Worm (Caenorhabditis elegans) whole organism, mixed stage, embryonic: Measurements from ENCODE around the gene srh-115.

Experiments
- M03D4.4 ChIP-seq: sonication (generic microtip); optimal IDR thresholded peaks from 2 replicates; lab custom pipeline; 2017; ENCODE audit warnings: mild to moderate bottlenecking, missing genetic modification characterization, missing compliant biosample characterization
- blmp-1 ChIP-seq: fragments of 150-350 bp; optimal IDR thresholded peaks from 2 replicates; lab custom pipeline; 2014; ENCODE audit warnings: missing biosample characterization, missing genetic modification characterization
- ceh-43 ChIP-seq: fragments of 200-800 bp; sonication (Bioruptor generic); optimal IDR thresholded peaks from 2 replicates; lab custom pipeline; 2018; ENCODE audit warnings: mild to moderate bottlenecking, missing genetic modification characterization, moderate library complexity, missing compliant biosample characterization
- ceh-83 ChIP-seq: fragments of 200-800 bp; sonication (Bioruptor generic); optimal IDR thresholded peaks from 2 replicates; lab custom pipeline; 2018; ENCODE audit warnings: mild to moderate bottlenecking, missing genetic modification characterization, missing compliant biosample characterization
- ces-1 ChIP-seq: fragments of 150-350 bp; optimal IDR thresholded peaks from 2 replicates; lab custom pipeline; 2014; ENCODE audit warnings: missing biosample characterization, missing genetic modification reagents, missing genetic modification characterization
- cnd-1 ChIP-seq: fragments of 200-800 bp; sonication (Bioruptor generic); optimal IDR thresholded peaks from 2 replicates; lab custom pipeline; 2018; ENCODE audit warnings: mild to moderate bottlenecking, missing genetic modification characterization, missing compliant biosample characterization
- drap-1 ChIP-seq: fragments of 200-800 bp; sonication (Bioruptor generic); optimal IDR thresholded peaks from 3 replicates; lab custom pipeline; 2018; ENCODE audit warnings: mild to moderate bottlenecking, missing genetic modification characterization, missing compliant biosample characterization
- elt-1 ChIP-seq: sonication (generic microtip); optimal IDR thresholded peaks from 2 replicates; lab custom pipeline; 2017; ENCODE audit warnings: missing genetic modification characterization, mild to moderate bottlenecking, missing compliant biosample characterization, antibody characterized with exemption, moderate library complexity, borderline replicate concordance; ENCODE audit not compliant: insufficient read depth
- elt-3 ChIP-seq: fragments of 150-350 bp; optimal IDR thresholded peaks from 2 replicates; lab custom pipeline; 2014; ENCODE audit warnings: missing biosample characterization, missing genetic modification characterization
- ham-2 ChIP-seq: fragments of 200-800 bp; sonication (Bioruptor generic); optimal IDR thresholded peaks from 2 replicates; lab custom pipeline; 2018; ENCODE audit warnings: mild to moderate bottlenecking, missing genetic modification characterization, missing compliant biosample characterization
- hlh-1 ChIP-seq: fragments of 150-350 bp; optimal IDR thresholded peaks from 2 replicates; lab custom pipeline; 2014; ENCODE audit warnings: missing biosample characterization, missing genetic modification reagents, missing genetic modification characterization
- lin-13 ChIP-seq: fragments of 150-350 bp; optimal IDR thresholded peaks from 2 replicates; lab custom pipeline; 2014; ENCODE audit warnings: missing biosample characterization, missing genetic modification characterization
- lin-32 ChIP-seq: fragments of 200-800 bp; sonication (Bioruptor generic); optimal IDR thresholded peaks from 2 replicates; lab custom pipeline; 2018; ENCODE audit warnings: mild to moderate bottlenecking, missing genetic modification characterization, missing compliant biosample characterization
- lsy-2 ChIP-seq: fragments of 150-350 bp; optimal IDR thresholded peaks from 2 replicates; lab custom pipeline; 2014; ENCODE audit warnings: missing biosample characterization, missing genetic modification characterization
- mab-5 ChIP-seq: fragments of 150-350 bp; optimal IDR thresholded peaks from 2 replicates; lab custom pipeline; 2014; ENCODE audit warnings: missing biosample characterization, missing genetic modification characterization
- mep-1 ChIP-seq: fragments of 150-350 bp; optimal IDR thresholded peaks from 2 replicates; lab custom pipeline; 2017; ENCODE audit warnings: missing biosample characterization, missing genetic modification reagents, missing genetic modification characterization, inconsistent platforms
- mls-2 ChIP-seq: sonication (generic microtip); optimal IDR thresholded peaks from 2 replicates; lab custom pipeline; 2016; ENCODE audit warnings: mild to moderate bottlenecking, missing genetic modification characterization, moderate library complexity, missing compliant biosample characterization
- nhr-12 ChIP-seq: fragments of 150-350 bp; optimal IDR thresholded peaks from 2 replicates; lab custom pipeline; 2014; ENCODE audit warnings: missing biosample characterization, missing genetic modification characterization
- nhr-237 ChIP-seq: fragments of 150-350 bp; optimal IDR thresholded peaks from 2 replicates; lab custom pipeline; 2014; ENCODE audit warnings: missing biosample characterization, missing genetic modification characterization
- nhr-28 ChIP-seq: fragments of 150-350 bp; optimal IDR thresholded peaks from 2 replicates; lab custom pipeline; 2014; ENCODE audit warnings: missing biosample characterization, missing genetic modification characterization
- pha-4 ChIP-seq: fragments of 150-350 bp; optimal IDR thresholded peaks from 2 replicates; lab custom pipeline; 2018; ENCODE audit warnings: missing biosample characterization, missing genetic modification reagents, missing genetic modification characterization
- sem-2 ChIP-seq: fragments of 200-800 bp; sonication (Bioruptor generic); optimal IDR thresholded peaks from 2 replicates; lab custom pipeline; 2018; ENCODE audit warnings: mild to moderate bottlenecking, missing genetic modification characterization, missing compliant biosample characterization
- snpc-4 ChIP-seq: fragments of 150-350 bp; optimal IDR thresholded peaks from 2 replicates; lab custom pipeline; 2014; ENCODE audit warnings: missing biosample characterization, missing genetic modification characterization
- sptf-1 ChIP-seq: sonication (generic microtip); optimal IDR thresholded peaks from 2 replicates; lab custom pipeline; 2017; ENCODE audit warnings: mild to moderate bottlenecking, missing genetic modification characterization, moderate library complexity, missing compliant biosample characterization
- unc-120 ChIP-seq: sonication (generic microtip); optimal IDR thresholded peaks from 2 replicates; lab custom pipeline; 2017; ENCODE audit warnings: missing genetic modification characterization, missing compliant biosample characterization; ENCODE audit not compliant: poor library complexity, severe bottlenecking
- unc-39 ChIP-seq: fragments of 150-350 bp; optimal IDR thresholded peaks from 2 replicates; lab custom pipeline; 2014; ENCODE audit warnings: missing biosample characterization, missing genetic modification characterization
- unc-62 ChIP-seq: fragments of 150-350 bp; optimal IDR thresholded peaks from 2 replicates; lab custom pipeline; 2014; ENCODE audit warnings: missing biosample characterization, missing genetic modification reagents, missing genetic modification characterization
- zip-8 ChIP-seq: fragments of 150-350 bp; optimal IDR thresholded peaks from 2 replicates; lab custom pipeline; 2014; ENCODE audit warnings: missing biosample characterization, missing genetic modification characterization
- ztf-11 ChIP-seq: fragments of 150-350 bp; optimal IDR thresholded peaks from 2 replicates; lab custom pipeline; 2014; ENCODE audit warnings: missing biosample characterization, missing genetic modification characterization

Gene srh-115

ce11 chrV:17212743-17213142 lies 42.8 kb upstream of the srh-115 start, which contains the start of gene srh-113:
Gene srh-113, plus strand, starts transcription at chrV:17213043.
- no peak for TF ChIP-seq elt-3 (tag; lab: Kevin White, UChicago)
- TF ChIP-seq nhr-28 (tag; lab: Kevin White, UChicago): no peak
- no peak for TF ChIP-seq lin-32 (GFP tag; lab: Kevin White, UChicago)
- no peak for TF ChIP-seq lin-13
- TF ChIP-seq pha-4 (tag; lab: Kevin White, UChicago): no peak
- no peak for TF ChIP-seq sptf-1 (tag; lab: Kevin White, UChicago)
- TF ChIP-seq nhr-237: no peak
- TF ChIP-seq mls-2 (tag; lab: Kevin White, UChicago): no peak
- no peak for TF ChIP-seq mep-1 (tag; lab: Kevin White, UChicago)
- TF ChIP-seq ceh-43: no peak
- no peak for TF ChIP-seq ztf-11 (tag; lab: Kevin White, UChicago)
- no peak for TF ChIP-seq unc-62
- no peak for TF ChIP-seq M03D4.4
- TF ChIP-seq zip-8 (tag; lab: Kevin White, UChicago): no peak
- TF ChIP-seq ces-1 (GFP tag; lab: Kevin White, UChicago): no peak
- no peak for TF ChIP-seq snpc-4 (tag; lab: Kevin White, UChicago)
- TF ChIP-seq elt-1 (tag; lab: Kevin White, UChicago): no peak
- TF ChIP-seq, all 35 proteins: peak for 0

- TF ChIP-seq ces-1 (GFP tag; lab: Kevin White, UChicago) (no peak), sem-2 (GFP tag; lab: Kevin White, UChicago) (no peak), hlh-1 (tag; lab: Kevin White, UChicago) (no peak)
These were observed 40.0 kb upstream of the srh-115 start for ce11 chrV:17215602-17216001.

- TF ChIP-seq zip-8 (tag; lab: Kevin White, UChicago) (no peak), lin-32 (GFP tag; lab: Kevin White, UChicago) (no peak)
These were observed 37.9 kb upstream of the srh-115 start, which contains the start of gene srbc-62 for ce11 chrV:17217690-17218089. Gene srbc-62, plus strand, starts transcription at chrV:17217990.

- TF ChIP-seq zip-8 (tag; lab: Kevin White, UChicago) (peak; percentile 58), lin-32 (GFP tag; lab: Kevin White, UChicago) (no peak)
These were observed 35.2 kb upstream of the srh-115 start, which contains the start of gene srh-109 for ce11 chrV:17220345-17220744. Gene srh-109, minus strand, starts transcription at chrV:17220445.

- TF ChIP-seq unc-120 (tag; lab: Kevin White, UChicago): no peak
- TF ChIP-seq mep-1 (tag; lab: Kevin White, UChicago): no peak
- no peak for TF ChIP-seq ham-2 (GFP tag; lab: Kevin White, UChicago)
- no peak for TF ChIP-seq ceh-83 (GFP tag; lab: Kevin White, UChicago)
- no peak for TF ChIP-seq hlh-1 (tag; lab: Kevin White, UChicago)
- TF ChIP-seq mls-2 (tag; lab: Kevin White, UChicago): no peak
- no peak for TF ChIP-seq M03D4.4
- no peak for TF ChIP-seq zip-8 (tag; lab: Kevin White, UChicago)
- TF ChIP-seq blmp-1: no peak
- no peak for TF ChIP-seq drap-1
- no peak for TF ChIP-seq cnd-1 (tag; lab: Kevin White, UChicago)
- no peak for TF ChIP-seq ztf-11 (tag; lab: Kevin White, UChicago)
- TF ChIP-seq sptf-1 (tag; lab: Kevin White, UChicago): no peak
- TF ChIP-seq, all 35 proteins: peak for 0
These were observed 32.2 kb upstream of the srh-115 start, which contains the start of gene srh-252 for ce11 chrV:17223305-17223704. Gene srh-252, minus strand, starts transcription at chrV:17223405.

ce11 chrV:17225389-17225788 lies 30.2 kb upstream of the srh-115 start, which contains the start of gene scl-25:
Gene scl-25, plus strand, starts transcription at chrV:17225689.
- TF ChIP-seq nhr-12 (tag; lab: Kevin White, UChicago) (no peak), blmp-1 (no peak), sptf-1 (tag; lab: Kevin White, UChicago) (no peak), sem-2 (GFP tag; lab: Kevin White, UChicago) (no peak), unc-120 (tag; lab: Kevin White, UChicago) (no peak), nhr-28 (tag; lab: Kevin White, UChicago) (no peak), ztf-11 (tag; lab: Kevin White, UChicago) (no peak), elt-1 (tag; lab: Kevin White, UChicago) (no peak), lsy-2 (tag; lab: Kevin White, UChicago) (no peak), mab-5 (tag; lab: Kevin White, UChicago) (no peak), elt-3 (tag; lab: Kevin White, UChicago) (no peak), mep-1 (tag; lab: Kevin White, UChicago) (no peak), unc-39 (tag; lab: Kevin White, UChicago) (no peak), lin-13 (no peak), snpc-4 (tag; lab: Kevin White, UChicago) (no peak), nhr-237 (no peak), ceh-83 (GFP tag; lab: Kevin White, UChicago) (no peak), ceh-43 (no peak), unc-62 (no peak), pha-4 (tag; lab: Kevin White, UChicago) (no peak)
